Worm (Caenorhabditis elegans) whole organism, young adult: ENCODE data around the gene F49F1.5.

Source experiments
- B0019.2 ChIP-seq: fragments of 200-800 bp; sonication (Bioruptor generic); conservative IDR thresholded peaks from 2 replicates; pipeline ENCODE4 v1.3.6; 2022; ENCODE audit warnings: missing genetic modification reagents, missing genetic modification characterization, missing compliant biosample characterization
- C17E4.6 ChIP-seq: fragments of 200-800 bp; sonication (Bioruptor generic); IDR thresholded peaks from 2 replicates; pipeline ENCODE4 v1.3.6; 2022; ENCODE audit warnings: missing genetic modification reagents, missing genetic modification characterization, missing compliant biosample characterization
- F52B5.7 ChIP-seq: sonication (generic microtip); optimal IDR thresholded peaks from 2 replicates; lab custom pipeline; 2016; ENCODE audit warnings: mild to moderate bottlenecking, missing genetic modification characterization, missing compliant biosample characterization
- Y67H2A.10 ChIP-seq: fragments of 200-800 bp; sonication (Bioruptor generic); conservative IDR thresholded peaks from 2 replicates; pipeline ENCODE4 v1.3.6; 2022; ENCODE audit warnings: missing genetic modification reagents, missing genetic modification characterization, missing compliant biosample characterization
- ama-1 ChIP-seq, 3 experiments: fragments of 150-350 bp in 1 of 3; sonication (generic microtip) in 2 of 3; optimal IDR thresholded peaks; 2 replicates each; lab custom pipeline; 2014 to 2018; ENCODE audit warnings: missing biosample characterization in 2 of 3, missing genetic modification characterization in 2 of 3, missing genetic modification reagents in 2 of 3
- athp-1 ChIP-seq: sonication (generic microtip); optimal IDR thresholded peaks from 2 replicates; lab custom pipeline; 2017; ENCODE audit warnings: mild to moderate bottlenecking, missing genetic modification characterization, missing compliant biosample characterization
- attf-5 ChIP-seq: fragments of 200-800 bp; sonication (Bioruptor generic); optimal IDR thresholded peaks from 2 replicates; lab custom pipeline; 2018; ENCODE audit warnings: mild to moderate bottlenecking, missing genetic modification characterization, missing compliant biosample characterization
- ccch-3 ChIP-seq: fragments of 200-800 bp; sonication (Bioruptor generic); optimal IDR thresholded peaks from 2 replicates; lab custom pipeline; 2018; ENCODE audit warnings: mild to moderate bottlenecking, missing genetic modification characterization, missing compliant biosample characterization
- cebp-1 ChIP-seq, 2 experiments: fragments of 200-800 bp in 1 of 2; sonication (Bioruptor generic) in 1 of 2; sonication (generic microtip) in 1 of 2; IDR thresholded peaks in 1 of 2; optimal IDR thresholded peaks in 1 of 2; 2 replicates each; pipeline versions ENCODE4 v1.3.6 to Lab custom; 2017 to 2022; ENCODE audit warnings: missing compliant biosample characterization in 2 of 2, missing genetic modification characterization in 2 of 2, mild to moderate bottlenecking in 1 of 2, missing genetic modification reagents in 1 of 2, moderate library complexity in 1 of 2
- ceh-100 ChIP-seq: fragments of 200-800 bp; sonication (Bioruptor generic); IDR thresholded peaks from 2 replicates; pipeline ENCODE4 v1.3.6; 2022; ENCODE audit warnings: missing genetic modification reagents, missing genetic modification characterization, missing compliant biosample characterization
- ceh-79 ChIP-seq: sonication (generic microtip); optimal IDR thresholded peaks from 2 replicates; lab custom pipeline; 2017; ENCODE audit warnings: mild to moderate bottlenecking, missing genetic modification characterization, missing compliant biosample characterization
- die-1 ChIP-seq: sonication (generic microtip); optimal IDR thresholded peaks from 2 replicates; lab custom pipeline; 2016; ENCODE audit warnings: missing genotype, mild to moderate bottlenecking, missing genetic modification characterization, missing compliant biosample characterization
- fkh-3 ChIP-seq: sonication (generic microtip); optimal IDR thresholded peaks from 2 replicates; lab custom pipeline; 2016; ENCODE audit warnings: mild to moderate bottlenecking, missing genetic modification characterization, missing compliant biosample characterization
- hsf-1 ChIP-seq: fragments of 200-800 bp; sonication (Bioruptor generic); IDR thresholded peaks from 2 replicates; pipeline ENCODE4 v1.3.6; 2022; ENCODE audit warnings: missing genetic modification reagents, missing genetic modification characterization, missing compliant biosample characterization
- lin-35 ChIP-seq, 3 experiments: fragments of 150-350 bp in 2 of 3; sonication (generic microtip) in 1 of 3; optimal IDR thresholded peaks; 2 replicates each; lab custom pipeline; 2014 to 2018; ENCODE audit warnings: missing biosample characterization in 3 of 3, missing genetic modification characterization in 3 of 3, missing genetic modification reagents in 3 of 3
- lin-40 ChIP-seq: sonication (generic microtip); optimal IDR thresholded peaks from 2 replicates; lab custom pipeline; 2016; ENCODE audit warnings: missing genetic modification characterization, mild to moderate bottlenecking, missing compliant biosample characterization, missing genotype, missing genetic modification reagents
- lsl-1 ChIP-seq: fragments of 200-800 bp; sonication (Bioruptor generic); optimal IDR thresholded peaks from 2 replicates; lab custom pipeline; 2018; ENCODE audit warnings: mild to moderate bottlenecking, missing genetic modification characterization, moderate library complexity, missing compliant biosample characterization
- madf-3 ChIP-seq: fragments of 200-800 bp; sonication (Bioruptor generic); IDR thresholded peaks from 2 replicates; pipeline ENCODE4 v1.3.6; 2022; ENCODE audit warnings: missing genetic modification reagents, missing genetic modification characterization, missing compliant biosample characterization
- madf-6 ChIP-seq: fragments of 200-800 bp; sonication (Bioruptor generic); IDR thresholded peaks from 2 replicates; pipeline ENCODE4 v1.3.6; 2022; ENCODE audit warnings: missing genetic modification reagents, missing genetic modification characterization, missing compliant biosample characterization
- madf-8 ChIP-seq: fragments of 200-800 bp; sonication (Bioruptor generic); conservative IDR thresholded peaks from 2 replicates; pipeline ENCODE4 v1.3.6; 2022; ENCODE audit warnings: missing genetic modification reagents, missing genetic modification characterization, missing compliant biosample characterization
- mcd-1 ChIP-seq: fragments of 200-800 bp; sonication (Bioruptor generic); IDR thresholded peaks from 2 replicates; pipeline ENCODE4 v1.3.6; 2022; ENCODE audit warnings: missing genetic modification reagents, missing genetic modification characterization, missing compliant biosample characterization
- mel-28 ChIP-seq: sonication (generic microtip); optimal IDR thresholded peaks from 2 replicates; lab custom pipeline; 2016; ENCODE audit warnings: borderline replicate concordance, mild to moderate bottlenecking, missing genetic modification characterization, missing compliant biosample characterization
- nhr-80 ChIP-seq: sonication (generic microtip); optimal IDR thresholded peaks from 2 replicates; lab custom pipeline; 2016; ENCODE audit warnings: missing genetic modification characterization, missing compliant biosample characterization
- pbrm-1 ChIP-seq: fragments of 200-800 bp; sonication (Bioruptor generic); IDR thresholded peaks from 2 replicates; pipeline ENCODE4 v1.3.6; 2022; ENCODE audit warnings: missing genetic modification reagents, missing genetic modification characterization, missing compliant biosample characterization
- rcor-1 ChIP-seq: fragments of 200-800 bp; sonication (Bioruptor generic); IDR thresholded peaks from 2 replicates; pipeline ENCODE4 v1.3.6; 2022; ENCODE audit warnings: missing genetic modification reagents, missing genetic modification characterization, missing compliant biosample characterization
- rec-8 ChIP-seq, 2 experiments: sonication (generic microtip); optimal IDR thresholded peaks; 2 replicates each; lab custom pipeline; 2016; ENCODE audit warnings: mild to moderate bottlenecking in 2 of 2, missing genetic modification characterization in 2 of 2, missing genetic modification reagents in 2 of 2, missing genotype in 2 of 2, missing biosample characterization in 1 of 2, missing compliant biosample characterization in 1 of 2, moderate library complexity in 1 of 2
- rpc-1 ChIP-seq, 2 experiments: fragments of 150-350 bp in 1 of 2; sonication (generic microtip) in 1 of 2; optimal IDR thresholded peaks; 2 replicates each; lab custom pipeline; 2014 to 2018; ENCODE audit warnings: missing biosample characterization in 1 of 2, missing genetic modification characterization in 1 of 2, missing genetic modification reagents in 1 of 2, missing genotype in 1 of 2
- sdz-38 ChIP-seq: sonication (generic microtip); optimal IDR thresholded peaks from 2 replicates; lab custom pipeline; 2016; ENCODE audit warnings: missing genotype, missing genetic modification characterization, missing compliant biosample characterization
- snpc-1.3 ChIP-seq: sonication (generic microtip); optimal IDR thresholded peaks from 2 replicates; lab custom pipeline; 2017; ENCODE audit warnings: missing genetic modification characterization, mild to moderate bottlenecking, missing compliant biosample characterization, antibody characterized with exemption, moderate library complexity, missing genotype, missing genetic modification reagents; ENCODE audit not compliant: insufficient read depth
- tbp1 ChIP-seq: fragments of 200-800 bp; sonication (Bioruptor generic); optimal IDR thresholded peaks from 2 replicates; lab custom pipeline; 2018; ENCODE audit warnings: mild to moderate bottlenecking, missing genetic modification characterization, missing compliant biosample characterization
- ztf-25 ChIP-seq: fragments of 200-800 bp; sonication (Bioruptor generic); IDR thresholded peaks from 2 replicates; pipeline ENCODE4 v1.3.6; 2022; ENCODE audit warnings: missing genetic modification reagents, missing genetic modification characterization, missing compliant biosample characterization

The F49F1.5 gene

ce11 chrIV:4120263-4120662, at the start of gene F49F1.5:
F49F1.5 (minus strand) TSS chrIV:4120415.
- no peak for TF ChIP-seq pbrm-1 (GFP tag; lab: Robert Waterston, UW)
- no peak for TF ChIP-seq F52B5.7 (tag; lab: Kevin White, UChicago)
- no peak for TF ChIP-seq ccch-3 (GFP tag; lab: Kevin White, UChicago)
- TF ChIP-seq ceh-79 (tag; lab: Kevin White, UChicago), result no peak
- no peak for TF ChIP-seq rpc-1 (optimal IDR thresholded peaks at IDR 0.05; lab: Kevin White, UChicago)
- TF ChIP-seq rpc-1 (tag; optimal IDR thresholded peaks at IDR 0.05; lab: Kevin White, UChicago), result no peak

ce11 chrIV:4167296-4167695, 47.1 kb upstream of the F49F1.5 start:
- TF ChIP-seq cebp-1 (GFP tag; IDR thresholded peaks at IDR 0.05; lab: Robert Waterston, UW) (no peak), cebp-1 (tag; optimal IDR thresholded peaks at IDR 0.05; lab: Kevin White, UChicago) (no peak), C17E4.6 (no peak), madf-8 (GFP tag; lab: Robert Waterston, UW) (no peak)

- no peak for TF ChIP-seq tbp1
- no peak for TF ChIP-seq rcor-1 (GFP tag; lab: Robert Waterston, UW)
- TF ChIP-seq mel-28 (tag; lab: Kevin White, UChicago), result no peak
- TF ChIP-seq C17E4.6, result no peak
- TF ChIP-seq mcd-1 (GFP tag; lab: Robert Waterston, UW), result no peak
- no peak for TF ChIP-seq ceh-79 (tag; lab: Kevin White, UChicago)
- TF ChIP-seq, all 124 proteins: peak for 0
Measured at ce11 chrIV:4164392-4164791, 44.2 kb upstream of the F49F1.5 start, which contains the start of gene scrm-8. scrm-8 (plus strand) TSS chrIV:4164692.

- TF ChIP-seq madf-3 (GFP tag; lab: Robert Waterston, UW), result no peak
- no peak for TF ChIP-seq rec-8 (tag; optimal IDR thresholded peaks at IDR 0.05; lab: Kevin White, UChicago)
- TF ChIP-seq snpc-1.3 (tag; lab: Kevin White, UChicago), result no peak
- TF ChIP-seq fkh-3 (tag; lab: Kevin White, UChicago), result no peak
- TF ChIP-seq ceh-100 (GFP tag; lab: Robert Waterston, UW), result no peak
- TF ChIP-seq hsf-1, result no peak
- TF ChIP-seq Y67H2A.10 (GFP tag; lab: Robert Waterston, UW), result no peak
- no peak for TF ChIP-seq athp-1
- no peak for TF ChIP-seq lin-40
- TF ChIP-seq ama-1 (optimal IDR thresholded peaks at IDR 0.05; lab: Kevin White, UChicago), result no peak
- no peak for TF ChIP-seq ama-1 (GFP tag; optimal IDR thresholded peaks at IDR 0.05; lab: Kevin White, UChicago)
- no peak for TF ChIP-seq mcd-1 (GFP tag; lab: Robert Waterston, UW)
- no peak for TF ChIP-seq F52B5.7 (tag; lab: Kevin White, UChicago)
- TF ChIP-seq madf-6 (GFP tag; lab: Robert Waterston, UW), result no peak
- TF ChIP-seq lsl-1 (GFP tag; lab: Kevin White, UChicago), result no peak
- TF ChIP-seq attf-5, result no peak
- no peak for TF ChIP-seq lin-35 (GFP tag; optimal IDR thresholded peaks at IDR 0.05; lab: Kevin White, UChicago)
- TF ChIP-seq sdz-38 (tag; lab: Kevin White, UChicago), result no peak
- no peak for TF ChIP-seq B0019.2 (GFP tag; lab: Robert Waterston, UW)
- TF ChIP-seq die-1 (tag; lab: Kevin White, UChicago), result no peak
Measured at ce11 chrIV:4162121-4162520, 41.9 kb upstream of the F49F1.5 start, which contains the start of gene scrm-5. scrm-5 (plus strand) TSS chrIV:4162421.

- no peak for TF ChIP-seq ztf-25 (GFP tag; lab: Robert Waterston, UW)
- peak; percentile 17 for TF ChIP-seq nhr-80 (tag; lab: Kevin White, UChicago)
Measured at ce11 chrIV:4154641-4155040, 34.4 kb upstream of the F49F1.5 start, which contains the start of gene K08D10.14. K08D10.14 (plus strand) TSS chrIV:4154941.
